Worm (Caenorhabditis elegans) whole organism, mixed stage, embryonic: ENCODE data around the gene C53A5.16.

Experiments
- M03D4.4 ChIP-seq: sonication (generic microtip); optimal IDR thresholded peaks from 2 replicates; lab custom pipeline; 2017; ENCODE audit warnings: mild to moderate bottlenecking, missing genetic modification characterization, missing compliant biosample characterization
- bed-3 ChIP-seq: fragments of 200-800 bp; sonication (Bioruptor generic); optimal IDR thresholded peaks from 3 replicates; lab custom pipeline; 2018; ENCODE audit warnings: mild to moderate bottlenecking, missing genetic modification characterization, moderate library complexity, missing compliant biosample characterization
- blmp-1 ChIP-seq: fragments of 150-350 bp; optimal IDR thresholded peaks from 2 replicates; lab custom pipeline; 2014; ENCODE audit warnings: missing biosample characterization, missing genetic modification characterization
- ceh-83 ChIP-seq: fragments of 200-800 bp; sonication (Bioruptor generic); optimal IDR thresholded peaks from 2 replicates; lab custom pipeline; 2018; ENCODE audit warnings: mild to moderate bottlenecking, missing genetic modification characterization, missing compliant biosample characterization
- ces-1 ChIP-seq: fragments of 150-350 bp; optimal IDR thresholded peaks from 2 replicates; lab custom pipeline; 2014; ENCODE audit warnings: missing biosample characterization, missing genetic modification reagents, missing genetic modification characterization
- cnd-1 ChIP-seq: fragments of 200-800 bp; sonication (Bioruptor generic); optimal IDR thresholded peaks from 2 replicates; lab custom pipeline; 2018; ENCODE audit warnings: mild to moderate bottlenecking, missing genetic modification characterization, missing compliant biosample characterization
- drap-1 ChIP-seq: fragments of 200-800 bp; sonication (Bioruptor generic); optimal IDR thresholded peaks from 3 replicates; lab custom pipeline; 2018; ENCODE audit warnings: mild to moderate bottlenecking, missing genetic modification characterization, missing compliant biosample characterization
- elt-1 ChIP-seq: sonication (generic microtip); optimal IDR thresholded peaks from 2 replicates; lab custom pipeline; 2017; ENCODE audit warnings: missing genetic modification characterization, mild to moderate bottlenecking, missing compliant biosample characterization, antibody characterized with exemption, moderate library complexity, borderline replicate concordance; ENCODE audit not compliant: insufficient read depth
- elt-3 ChIP-seq: fragments of 150-350 bp; optimal IDR thresholded peaks from 2 replicates; lab custom pipeline; 2014; ENCODE audit warnings: missing biosample characterization, missing genetic modification characterization
- flh-1 ChIP-seq: fragments of 200-800 bp; sonication (Bioruptor generic); optimal IDR thresholded peaks from 2 replicates; lab custom pipeline; 2018; ENCODE audit warnings: mild to moderate bottlenecking, missing genetic modification characterization, moderate library complexity, missing compliant biosample characterization
- ham-2 ChIP-seq: fragments of 200-800 bp; sonication (Bioruptor generic); optimal IDR thresholded peaks from 2 replicates; lab custom pipeline; 2018; ENCODE audit warnings: mild to moderate bottlenecking, missing genetic modification characterization, missing compliant biosample characterization
- hlh-1 ChIP-seq: fragments of 150-350 bp; optimal IDR thresholded peaks from 2 replicates; lab custom pipeline; 2014; ENCODE audit warnings: missing biosample characterization, missing genetic modification reagents, missing genetic modification characterization
- lin-13 ChIP-seq: fragments of 150-350 bp; optimal IDR thresholded peaks from 2 replicates; lab custom pipeline; 2014; ENCODE audit warnings: missing biosample characterization, missing genetic modification characterization
- lin-32 ChIP-seq: fragments of 200-800 bp; sonication (Bioruptor generic); optimal IDR thresholded peaks from 2 replicates; lab custom pipeline; 2018; ENCODE audit warnings: mild to moderate bottlenecking, missing genetic modification characterization, missing compliant biosample characterization
- lsy-2 ChIP-seq: fragments of 150-350 bp; optimal IDR thresholded peaks from 2 replicates; lab custom pipeline; 2014; ENCODE audit warnings: missing biosample characterization, missing genetic modification characterization
- mab-5 ChIP-seq: fragments of 150-350 bp; optimal IDR thresholded peaks from 2 replicates; lab custom pipeline; 2014; ENCODE audit warnings: missing biosample characterization, missing genetic modification characterization
- mep-1 ChIP-seq: fragments of 150-350 bp; optimal IDR thresholded peaks from 2 replicates; lab custom pipeline; 2017; ENCODE audit warnings: missing biosample characterization, missing genetic modification reagents, missing genetic modification characterization, inconsistent platforms
- mls-2 ChIP-seq: sonication (generic microtip); optimal IDR thresholded peaks from 2 replicates; lab custom pipeline; 2016; ENCODE audit warnings: mild to moderate bottlenecking, missing genetic modification characterization, moderate library complexity, missing compliant biosample characterization
- nhr-12 ChIP-seq: fragments of 150-350 bp; optimal IDR thresholded peaks from 2 replicates; lab custom pipeline; 2014; ENCODE audit warnings: missing biosample characterization, missing genetic modification characterization
- nhr-2 ChIP-seq: fragments of 150-350 bp; optimal IDR thresholded peaks from 2 replicates; lab custom pipeline; 2014; ENCODE audit warnings: missing biosample characterization, missing genetic modification characterization
- nhr-28 ChIP-seq: fragments of 150-350 bp; optimal IDR thresholded peaks from 2 replicates; lab custom pipeline; 2014; ENCODE audit warnings: missing biosample characterization, missing genetic modification characterization
- pha-4 ChIP-seq: fragments of 150-350 bp; optimal IDR thresholded peaks from 2 replicates; lab custom pipeline; 2018; ENCODE audit warnings: missing biosample characterization, missing genetic modification reagents, missing genetic modification characterization
- sem-2 ChIP-seq: fragments of 200-800 bp; sonication (Bioruptor generic); optimal IDR thresholded peaks from 2 replicates; lab custom pipeline; 2018; ENCODE audit warnings: mild to moderate bottlenecking, missing genetic modification characterization, missing compliant biosample characterization
- sptf-1 ChIP-seq: sonication (generic microtip); optimal IDR thresholded peaks from 2 replicates; lab custom pipeline; 2017; ENCODE audit warnings: mild to moderate bottlenecking, missing genetic modification characterization, moderate library complexity, missing compliant biosample characterization
- unc-120 ChIP-seq: sonication (generic microtip); optimal IDR thresholded peaks from 2 replicates; lab custom pipeline; 2017; ENCODE audit warnings: missing genetic modification characterization, missing compliant biosample characterization; ENCODE audit not compliant: poor library complexity, severe bottlenecking
- unc-39 ChIP-seq: fragments of 150-350 bp; optimal IDR thresholded peaks from 2 replicates; lab custom pipeline; 2014; ENCODE audit warnings: missing biosample characterization, missing genetic modification characterization
- unc-62 ChIP-seq: fragments of 150-350 bp; optimal IDR thresholded peaks from 2 replicates; lab custom pipeline; 2014; ENCODE audit warnings: missing biosample characterization, missing genetic modification reagents, missing genetic modification characterization
- zip-8 ChIP-seq: fragments of 150-350 bp; optimal IDR thresholded peaks from 2 replicates; lab custom pipeline; 2014; ENCODE audit warnings: missing biosample characterization, missing genetic modification characterization
- ztf-11 ChIP-seq: fragments of 150-350 bp; optimal IDR thresholded peaks from 2 replicates; lab custom pipeline; 2014; ENCODE audit warnings: missing biosample characterization, missing genetic modification characterization

The C53A5.16 gene

ce11 chrV:14491097-14491496 is 31.3 kb downstream of the C53A5.16 start:
- TF ChIP-seq pha-4 (tag; lab: Kevin White, UChicago), result no peak
- no peak for TF ChIP-seq unc-120 (tag; lab: Kevin White, UChicago)
- peak; percentile 92 for TF ChIP-seq ces-1
- TF ChIP-seq sptf-1 (tag; lab: Kevin White, UChicago), result peak; percentile 2
- TF ChIP-seq drap-1 (GFP tag; lab: Kevin White, UChicago), result peak; percentile 55
- TF ChIP-seq cnd-1 (tag; lab: Kevin White, UChicago), result no peak
- no peak for TF ChIP-seq ceh-83 (GFP tag; lab: Kevin White, UChicago)
- TF ChIP-seq, all 35 proteins: peak for 3

- no peak for TF ChIP-seq lin-32
- no peak for TF ChIP-seq cnd-1 (tag; lab: Kevin White, UChicago)
- no peak for TF ChIP-seq ham-2 (GFP tag; lab: Kevin White, UChicago)
- TF ChIP-seq bed-3, result no peak
- TF ChIP-seq nhr-28 (tag; lab: Kevin White, UChicago), result no peak
- no peak for TF ChIP-seq nhr-12 (tag; lab: Kevin White, UChicago)
- no peak for TF ChIP-seq mls-2 (tag; lab: Kevin White, UChicago)
- TF ChIP-seq sem-2 (GFP tag; lab: Kevin White, UChicago), result no peak
- TF ChIP-seq drap-1 (GFP tag; lab: Kevin White, UChicago), result no peak
- no peak for TF ChIP-seq elt-3 (tag; lab: Kevin White, UChicago)
- no peak for TF ChIP-seq ceh-83 (GFP tag; lab: Kevin White, UChicago)
- no peak for TF ChIP-seq unc-39 (tag; lab: Kevin White, UChicago)
- no peak for TF ChIP-seq hlh-1 (tag; lab: Kevin White, UChicago)
- no peak for TF ChIP-seq unc-62 (GFP tag; lab: Kevin White, UChicago)
- TF ChIP-seq pha-4 (tag; lab: Kevin White, UChicago), result no peak
- TF ChIP-seq mab-5 (tag; lab: Kevin White, UChicago), result no peak
- TF ChIP-seq blmp-1 (tag; lab: Kevin White, UChicago), result no peak
- no peak for TF ChIP-seq M03D4.4
- TF ChIP-seq, all 35 proteins: peak for 0
Measured at ce11 chrV:14484582-14484981, 37.8 kb downstream of the C53A5.16 start, which contains the start of gene R02D5.4. Gene R02D5.4, minus strand, starts transcription at chrV:14484682.

- no peak for TF ChIP-seq elt-3 (tag; lab: Kevin White, UChicago)
- TF ChIP-seq drap-1 (GFP tag; lab: Kevin White, UChicago), result no peak
- TF ChIP-seq nhr-28 (tag; lab: Kevin White, UChicago), result no peak
- no peak for TF ChIP-seq unc-120 (tag; lab: Kevin White, UChicago)
- TF ChIP-seq cnd-1 (tag; lab: Kevin White, UChicago), result no peak
- TF ChIP-seq zip-8 (tag; lab: Kevin White, UChicago), result no peak
- TF ChIP-seq, all 35 proteins: peak for 0
Measured at ce11 chrV:14482728-14483210, 39.6 kb downstream of the C53A5.16 start, which contains the start of gene R02D5.3. Gene R02D5.3, plus strand, starts transcription at chrV:14483160.

ce11 chrV:14481987-14482386 is 40.4 kb downstream of the C53A5.16 start, which contains the start of gene R02D5.10:
Gene R02D5.10, plus strand, starts transcription at chrV:14482287.
- TF ChIP-seq ces-1, result no peak
- no peak for TF ChIP-seq unc-62 (GFP tag; lab: Kevin White, UChicago)
- no peak for TF ChIP-seq mab-5 (tag; lab: Kevin White, UChicago)
- no peak for TF ChIP-seq bed-3
- TF ChIP-seq lin-13 (tag; lab: Kevin White, UChicago), result no peak
- no peak for TF ChIP-seq hlh-1 (tag; lab: Kevin White, UChicago)
- TF ChIP-seq lsy-2, result no peak
- no peak for TF ChIP-seq ceh-83 (GFP tag; lab: Kevin White, UChicago)
- TF ChIP-seq unc-120 (tag; lab: Kevin White, UChicago), result no peak
- no peak for TF ChIP-seq drap-1 (GFP tag; lab: Kevin White, UChicago)
- TF ChIP-seq pha-4 (tag; lab: Kevin White, UChicago), result no peak
- no peak for TF ChIP-seq mep-1 (tag; lab: Kevin White, UChicago)

ce11 chrV:14481401-14481800 is 41.0 kb downstream of the C53A5.16 start, which contains the start of gene R02D5.7:
Gene R02D5.7, minus strand, starts transcription at chrV:14481501.
- no peak for TF ChIP-seq mls-2 (tag; lab: Kevin White, UChicago)
- TF ChIP-seq mep-1 (tag; lab: Kevin White, UChicago), result no peak
- no peak for TF ChIP-seq lin-32
- no peak for TF ChIP-seq ces-1
- TF ChIP-seq unc-39 (tag; lab: Kevin White, UChicago), result no peak
- TF ChIP-seq ztf-11, result no peak
- TF ChIP-seq flh-1 (GFP tag; lab: Kevin White, UChicago), result no peak
- TF ChIP-seq nhr-28 (tag; lab: Kevin White, UChicago), result no peak
- TF ChIP-seq elt-3 (tag; lab: Kevin White, UChicago), result no peak
- TF ChIP-seq nhr-12 (tag; lab: Kevin White, UChicago), result no peak
- no peak for TF ChIP-seq nhr-2 (tag; lab: Kevin White, UChicago)
- no peak for TF ChIP-seq sptf-1 (tag; lab: Kevin White, UChicago)
- TF ChIP-seq elt-1 (tag; lab: Kevin White, UChicago), result no peak
